Worm (Caenorhabditis elegans): ENCODE measurements around the gene Y38E10A.1.

DNA sequence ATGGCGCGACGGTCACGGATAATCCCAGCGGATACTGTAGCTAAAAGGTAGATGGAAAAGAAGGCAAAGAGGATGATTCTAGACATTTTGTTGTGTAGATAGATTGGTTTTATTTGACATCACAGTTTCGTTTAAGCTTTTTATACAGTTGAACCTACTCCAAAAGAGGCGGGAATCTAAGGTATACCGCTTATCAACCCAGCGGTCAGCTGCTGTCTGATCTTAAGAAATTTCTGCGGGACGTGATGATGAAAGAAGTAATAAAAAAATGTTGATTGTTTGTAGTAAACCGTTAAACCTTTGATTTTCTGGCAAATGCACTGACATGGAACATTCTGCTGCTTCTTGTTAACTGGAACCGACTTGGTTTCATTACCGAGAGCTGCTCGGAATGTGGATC lies 45.7 kb upstream of the Y38E10A.1 start, which contains the start of gene nspe-6:
- TF ChIP-seq ztf-23 (GFP tag; IDR thresholded peaks at IDR 0.05) (no peak), T22C8.4 (GFP tag; IDR thresholded peaks at IDR 0.05) (no peak), flt-1 (GFP tag; IDR thresholded peaks at IDR 0.05) (no peak), klf-2 (GFP tag; conservative IDR thresholded peaks at IDR 0.05) (no peak), cog-1 (tag; optimal IDR thresholded peaks at IDR 0.05) (no peak), med-1 (GFP tag; optimal IDR thresholded peaks at IDR 0.05; ENCODE audit: insufficient read depth) (no peak), ref-1 (GFP tag; conservative IDR thresholded peaks at IDR 0.05) (no peak), ztf-29 (GFP tag; IDR thresholded peaks at IDR 0.05) (no peak)
